Fruit fly (Drosophila melanogaster) whole organism, adult: ENCODE data around the gene CG13297.
A peak's percentile ranks its signal among the peaks of the same experiment; 100 is the strongest.

Experiments
- CG11617 ChIP-seq: fragments of 200-800 bp; sonication (Bioruptor generic); optimal IDR thresholded peaks from 2 replicates; lab custom pipeline; 2017; ENCODE audit warnings: mild to moderate bottlenecking, missing biosample characterization, missing genetic modification reagents, missing genetic modification characterization
- CG12768 ChIP-seq: fragments of 200-800 bp; sonication (Bioruptor generic); optimal IDR thresholded peaks from 2 replicates; lab custom pipeline; 2017; ENCODE audit warnings: missing biosample characterization, missing genetic modification characterization, mild to moderate bottlenecking, moderate library complexity, missing genetic modification reagents
- CG14711 ChIP-seq: fragments of 200-800 bp; sonication (Bioruptor generic); optimal IDR thresholded peaks from 2 replicates; lab custom pipeline; 2018; ENCODE audit warnings: missing biosample characterization, mild to moderate bottlenecking, missing genetic modification characterization, moderate library complexity
- CG1620 ChIP-seq: fragments of 200-800 bp; sonication (Bioruptor generic); optimal IDR thresholded peaks from 2 replicates; lab custom pipeline; 2016; ENCODE audit warnings: missing biosample characterization, missing genetic modification characterization
- CG33017 ChIP-seq: fragments of 200-800 bp; sonication (Bioruptor generic); optimal IDR thresholded peaks from 2 replicates; lab custom pipeline; 2018; ENCODE audit warnings: missing biosample characterization, mild to moderate bottlenecking, missing genetic modification characterization, moderate library complexity
- CG5204 ChIP-seq: fragments of 200-800 bp; sonication (Bioruptor generic); optimal IDR thresholded peaks from 2 replicates; lab custom pipeline; 2016; ENCODE audit warnings: missing biosample characterization, missing genetic modification characterization
- CG7045 ChIP-seq: fragments of 200-800 bp; sonication (Bioruptor generic); optimal IDR thresholded peaks from 2 replicates; lab custom pipeline; 2017; ENCODE audit warnings: missing biosample characterization, mild to moderate bottlenecking, missing genetic modification characterization
- CG7101 ChIP-seq: fragments of 200-800 bp; sonication (Bioruptor generic); optimal IDR thresholded peaks from 2 replicates; lab custom pipeline; 2018; ENCODE audit warnings: missing biosample characterization, mild to moderate bottlenecking, missing genetic modification characterization, moderate library complexity
- Clk ChIP-seq: fragments of 200-800 bp; sonication (Bioruptor generic); optimal IDR thresholded peaks from 2 replicates; lab custom pipeline; 2017; ENCODE audit warnings: missing biosample characterization, missing genetic modification characterization
- Crg-1 ChIP-seq: fragments of 200-800 bp; sonication (Bioruptor generic); optimal IDR thresholded peaks from 2 replicates; lab custom pipeline; 2016; ENCODE audit warnings: missing biosample characterization, missing genetic modification characterization
- Hr96 ChIP-seq: fragments of 200-800 bp; sonication (Bioruptor generic); optimal IDR thresholded peaks from 2 replicates; lab custom pipeline; 2016; ENCODE audit warnings: missing biosample characterization, missing genetic modification characterization
- Mnt ChIP-seq: fragments of 200-800 bp; sonication (Bioruptor generic); optimal IDR thresholded peaks from 2 replicates; lab custom pipeline; 2016; ENCODE audit warnings: missing biosample characterization, mild to moderate bottlenecking, missing genetic modification characterization
- bab1 ChIP-seq: fragments of 200-800 bp; sonication (Bioruptor generic); optimal IDR thresholded peaks from 3 replicates; lab custom pipeline; 2019; ENCODE audit warnings: missing biosample characterization, mild to moderate bottlenecking, missing genetic modification characterization, moderate library complexity
- cic ChIP-seq: fragments of 200-800 bp; sonication (Bioruptor generic); optimal IDR thresholded peaks from 2 replicates; lab custom pipeline; 2017; ENCODE audit warnings: missing biosample characterization, mild to moderate bottlenecking, missing genetic modification characterization, moderate library complexity
- cnc ChIP-seq, 2 experiments: fragments of >200 bp; optimal IDR thresholded peaks; 2 replicates each; lab custom pipeline; 2017
- kay ChIP-seq: fragments of 200-800 bp; sonication (Bioruptor generic); peaks from one replicate; lab custom pipeline; 2016; ENCODE audit warnings: missing biosample characterization, missing genetic modification characterization, borderline replicate concordance
- ovo ChIP-seq: fragments of 200-800 bp; sonication (Bioruptor generic); optimal IDR thresholded peaks from 2 replicates; lab custom pipeline; 2016; ENCODE audit warnings: missing biosample characterization, missing genetic modification characterization
- pad ChIP-seq: fragments of 200-800 bp; sonication (Bioruptor generic); optimal IDR thresholded peaks from 3 replicates; lab custom pipeline; 2017; ENCODE audit warnings: missing biosample characterization, missing genetic modification characterization, mild to moderate bottlenecking, moderate library complexity, missing genetic modification reagents
- tj ChIP-seq: fragments of 200-800 bp; sonication (Bioruptor generic); optimal IDR thresholded peaks from 3 replicates; lab custom pipeline; 2017; ENCODE audit warnings: missing biosample characterization, mild to moderate bottlenecking, missing genetic modification characterization, moderate library complexity
- toe ChIP-seq: fragments of 200-800 bp; sonication (Bioruptor generic); optimal IDR thresholded peaks from 2 replicates; lab custom pipeline; 2016; ENCODE audit warnings: missing biosample characterization, missing genetic modification characterization

CG13297 gene

DNA sequence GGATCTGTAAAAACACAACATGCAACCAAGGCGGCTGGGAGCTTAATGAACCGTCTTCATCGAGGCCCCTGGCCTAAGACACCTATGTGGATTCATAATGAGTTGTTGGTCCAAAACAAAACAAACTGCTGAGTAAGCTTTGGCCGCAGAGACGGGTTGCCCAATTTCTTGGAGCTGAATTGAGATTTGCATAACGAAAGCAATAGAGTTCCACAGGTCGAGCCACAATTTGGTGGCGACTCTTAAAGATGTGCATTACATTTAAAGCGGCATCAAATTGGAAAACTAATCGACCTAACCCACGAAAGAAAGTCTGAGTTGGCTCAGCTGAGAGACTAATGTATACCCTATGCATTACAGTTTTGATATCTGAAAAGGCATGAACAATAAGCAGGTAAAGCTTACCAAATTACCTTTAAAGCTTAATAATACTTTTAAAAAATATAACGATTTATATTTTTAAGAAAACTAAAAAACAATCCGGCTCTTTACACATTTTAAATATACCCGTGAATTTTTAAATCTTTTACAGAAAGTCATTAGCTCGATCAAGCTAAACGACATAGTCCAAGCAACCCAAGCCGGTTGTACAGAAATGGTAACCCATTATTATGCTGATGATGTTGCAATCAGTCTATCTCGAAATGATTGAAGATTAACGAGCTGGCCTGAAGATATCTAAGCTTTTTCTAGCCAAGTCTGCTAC is at the start of gene CG13297:
TSS of gene CG13297 (minus strand) at position 51 of the 706 bp plus-strand sequence.
- TF ChIP-seq tj (GFP tag; lab: Kevin White, UChicago), result no peak
- no peak for TF ChIP-seq cnc (optimal IDR thresholded peaks at IDR 0.05; lab: Kevin White, UChicago)
- TF ChIP-seq pad (GFP tag; lab: Kevin White, UChicago), result no peak
- TF ChIP-seq CG14711, result no peak
- no peak for TF ChIP-seq CG7045 (GFP tag; lab: Kevin White, UChicago)
- TF ChIP-seq Crg-1 (GFP tag; lab: Kevin White, UChicago), result no peak
- no peak for TF ChIP-seq CG12768
- TF ChIP-seq CG5204, result no peak
- TF ChIP-seq CG1620 (GFP tag; lab: Kevin White, UChicago), result no peak
- no peak for TF ChIP-seq CG7101
- no peak for TF ChIP-seq cic
- no peak for TF ChIP-seq ovo
- TF ChIP-seq bab1 (GFP tag; lab: Kevin White, UChicago), result no peak
- no peak for TF ChIP-seq CG33017 (tag; lab: Kevin White, UChicago)
- no peak for TF ChIP-seq Mnt (GFP tag; lab: Kevin White, UChicago)
- no peak for TF ChIP-seq CG11617 (GFP tag; lab: Kevin White, UChicago)
- TF ChIP-seq kay (GFP tag; lab: Kevin White, UChicago), result no peak

DNA sequence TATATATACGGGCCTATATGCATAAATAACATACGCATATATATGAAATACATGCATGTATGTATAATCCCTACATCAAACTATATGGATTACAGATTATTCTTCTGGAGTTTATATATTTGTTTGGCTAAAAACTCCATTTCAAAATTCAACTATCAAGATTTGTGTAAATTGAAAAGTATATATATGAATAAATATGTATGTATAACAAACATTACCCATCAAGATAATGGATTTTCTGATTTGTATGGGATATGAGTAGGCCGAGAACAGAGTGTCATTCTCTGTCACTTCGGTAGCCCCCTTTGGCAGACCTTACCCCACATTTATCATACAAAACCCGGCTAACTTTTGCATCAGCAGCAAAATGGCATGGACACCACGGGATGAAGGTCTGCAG is 43.0 kb upstream of the CG13297 start, which contains the start of gene CG8219:
TSS of gene CG8219 (plus strand) at position 301 of the 400 bp plus-strand sequence.
- TF ChIP-seq kay (GFP tag; lab: Kevin White, UChicago) (no peak), Mnt (GFP tag; lab: Kevin White, UChicago) (no peak), CG11617 (GFP tag; lab: Kevin White, UChicago) (no peak), CG7045 (GFP tag; lab: Kevin White, UChicago) (no peak), CG5204 (no peak), cic (no peak), bab1 (GFP tag; lab: Kevin White, UChicago) (no peak), toe (GFP tag; lab: Kevin White, UChicago) (no peak), CG7101 (no peak), CG14711 (no peak), tj (GFP tag; lab: Kevin White, UChicago) (no peak), CG33017 (tag; lab: Kevin White, UChicago) (no peak), CG1620 (GFP tag; lab: Kevin White, UChicago) (no peak), cnc (optimal IDR thresholded peaks at IDR 0.05; lab: Kevin White, UChicago) (no peak), pad (GFP tag; lab: Kevin White, UChicago) (no peak), ovo (no peak), Crg-1 (GFP tag; lab: Kevin White, UChicago) (no peak)

DNA sequence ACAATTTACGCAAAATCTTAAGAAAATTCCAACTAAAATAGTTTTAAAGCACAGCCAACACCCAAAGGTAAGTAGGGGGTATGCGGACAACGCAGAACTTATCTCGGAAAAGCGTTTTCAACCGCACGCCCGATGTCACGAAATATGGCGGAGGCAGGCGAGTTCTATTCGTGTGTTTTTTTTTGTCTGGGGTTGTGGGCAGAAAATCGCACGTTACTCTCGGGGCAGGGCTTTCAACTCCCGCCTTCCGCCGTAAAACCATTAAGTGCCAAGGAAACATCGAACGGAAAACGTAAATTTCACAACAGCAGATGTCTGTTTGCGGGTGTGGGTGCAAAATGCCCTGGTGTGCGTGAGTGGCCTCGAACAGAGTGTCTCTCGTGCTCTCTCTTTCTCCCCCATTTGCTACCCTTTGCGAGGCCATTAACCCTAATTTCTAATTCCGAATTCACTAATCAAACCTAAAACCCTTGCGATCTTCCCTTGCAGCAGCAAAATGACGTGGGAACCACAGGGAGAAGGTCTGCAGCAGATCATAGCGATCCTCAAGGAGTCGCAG is 36.5 kb upstream of the CG13297 start:
- TF ChIP-seq ovo (peak; percentile 21), CG12768 (no peak)

DNA sequence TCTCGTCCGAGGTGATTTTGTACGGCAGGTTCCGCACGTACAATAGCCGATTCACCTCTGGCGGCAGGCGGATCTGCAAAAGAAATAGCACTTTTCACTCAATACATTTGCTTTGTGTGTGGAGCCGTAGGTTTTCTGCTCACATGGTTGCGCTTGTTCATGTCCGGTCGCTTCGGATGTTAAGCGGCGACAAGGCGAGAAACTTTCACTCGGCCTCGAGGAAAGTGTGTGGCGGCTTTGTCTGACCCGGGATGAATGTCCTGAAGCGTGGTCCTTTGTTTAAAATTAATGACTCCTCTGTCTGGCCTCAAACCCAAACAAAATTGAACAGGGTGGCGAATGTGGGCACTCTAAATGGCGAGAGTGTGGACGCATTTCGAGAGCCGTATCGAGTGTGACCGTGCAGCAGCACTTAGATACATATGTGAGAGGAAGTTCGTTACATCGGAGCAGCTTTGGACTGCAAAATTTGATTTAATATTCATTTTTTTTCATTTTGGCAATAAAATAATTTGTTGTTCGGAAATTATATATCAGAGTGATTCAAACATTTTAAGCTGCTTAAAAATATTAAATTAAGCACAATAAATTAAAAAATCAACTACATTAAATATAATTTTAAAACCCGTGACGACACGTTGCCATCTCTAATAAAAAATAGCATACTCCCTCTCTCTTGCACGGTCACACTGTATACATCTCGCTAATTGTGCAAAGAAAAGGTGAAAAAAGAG is 35.8 kb upstream of the CG13297 start, which contains the start of the genes Sf3b6 and Tnpo:
TSS of gene Sf3b6 (minus strand) at position 358 of the 734 bp plus-strand sequence.
TSS of gene Tnpo (plus strand) at position 659 of the 734 bp plus-strand sequence.
- TF ChIP-seq CG7101 (peak; percentile 86), CG33017 (tag; lab: Kevin White, UChicago) (peak; percentile 75), CG11617 (GFP tag; lab: Kevin White, UChicago) (peak; percentile 85), bab1 (GFP tag; lab: Kevin White, UChicago) (peak; percentile 70), Crg-1 (GFP tag; lab: Kevin White, UChicago) (peak; percentile 74), pad (GFP tag; lab: Kevin White, UChicago) (peak; percentile 66), cnc (optimal IDR thresholded peaks at IDR 0.05; lab: Kevin White, UChicago) (no peak), cic (no peak), CG1620 (GFP tag; lab: Kevin White, UChicago) (peak; percentile 84), tj (GFP tag; lab: Kevin White, UChicago) (peak; percentile 67), CG5204 (peak; percentile 78), Hr96 (peak; percentile 78), kay (GFP tag; lab: Kevin White, UChicago) (no peak), CG12768 (peak; percentile 84), CG7045 (GFP tag; lab: Kevin White, UChicago) (peak; percentile 77), ovo (peak; percentile 73), CG14711 (peak; percentile 72), Clk (GFP tag; lab: Kevin White, UChicago) (peak; percentile 79), Mnt (GFP tag; lab: Kevin White, UChicago) (peak; percentile 52), toe (GFP tag; lab: Kevin White, UChicago) (peak; percentile 90)

DNA sequence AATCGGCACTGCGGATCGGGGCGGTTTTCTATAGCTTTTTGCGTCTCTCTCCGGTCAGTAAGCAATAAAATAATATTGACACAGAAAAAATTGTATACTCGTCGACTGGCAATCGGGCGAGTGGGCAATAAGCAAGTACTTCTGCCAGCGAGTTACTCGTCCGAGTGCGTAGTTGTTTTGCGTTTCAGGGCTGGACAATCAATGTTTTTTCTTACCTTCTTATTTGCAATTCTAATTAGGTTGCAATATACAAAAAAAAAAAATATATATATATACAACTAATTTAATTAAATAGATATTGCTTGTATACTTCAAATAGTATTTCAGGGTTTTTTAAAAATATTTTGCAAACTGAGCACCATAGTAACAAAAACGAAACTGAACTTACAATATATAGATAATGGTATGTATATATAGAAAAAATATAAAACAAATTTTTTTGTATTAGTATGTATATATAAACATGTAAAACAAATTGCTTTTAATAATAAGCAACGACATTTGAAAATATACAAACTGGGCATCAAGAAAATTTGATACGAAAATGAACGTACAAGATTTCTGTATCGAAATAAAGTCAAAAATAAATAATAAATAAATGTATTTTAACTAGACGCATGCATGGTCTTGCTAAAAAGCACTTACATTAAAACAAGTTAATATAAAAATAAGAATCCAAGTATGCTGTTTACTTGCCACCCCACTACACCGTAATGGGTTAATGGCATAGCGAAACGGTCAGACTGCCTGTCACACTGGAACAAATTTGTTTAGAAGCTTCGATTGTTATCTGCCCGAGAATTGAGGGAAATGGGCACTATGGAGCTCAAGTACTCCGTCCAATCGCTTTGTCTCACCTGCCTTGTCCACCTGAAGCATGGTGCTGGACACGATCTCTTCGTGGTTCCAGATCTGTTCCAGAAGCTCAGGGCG is 32.1 kb upstream of the CG13297 start, which contains the start of the genes D19A and CG7386:
TSS of gene D19A (minus strand) at position 129 of the 933 bp plus-strand sequence.
TSS of gene CG7386 (plus strand) at position 751 of the 933 bp plus-strand sequence.
- TF ChIP-seq CG7101 (peak; percentile 72), CG7045 (GFP tag; lab: Kevin White, UChicago) (peak; percentile 27), CG1620 (GFP tag; lab: Kevin White, UChicago) (peak; percentile 60), bab1 (GFP tag; lab: Kevin White, UChicago) (peak; percentile 79), Hr96 (peak; percentile 31), cnc (optimal IDR thresholded peaks at IDR 0.05; lab: Kevin White, UChicago) (no peak), ovo (no peak), CG12768 (peak; percentile 1), Mnt (GFP tag; lab: Kevin White, UChicago) (peak; percentile 49), toe (GFP tag; lab: Kevin White, UChicago) (peak; percentile 53), CG5204 (peak; percentile 33), CG33017 (tag; lab: Kevin White, UChicago) (peak; percentile 70), CG11617 (GFP tag; lab: Kevin White, UChicago) (peak; percentile 61), tj (GFP tag; lab: Kevin White, UChicago) (peak; percentile 24), kay (GFP tag; lab: Kevin White, UChicago) (no peak), CG14711 (peak; percentile 27), Crg-1 (GFP tag; lab: Kevin White, UChicago) (no peak)
